Worm (Caenorhabditis elegans) whole organism, L3 larva: Measurements from ENCODE around the gene Y22D7AL.4.

Experiments used
- ama-1 ChIP-seq: fragments of 150-350 bp; optimal IDR thresholded peaks from 2 replicates; lab custom pipeline; 2018
- ceh-16 ChIP-seq: sonication (generic microtip); optimal IDR thresholded peaks from 2 replicates; lab custom pipeline; 2017; ENCODE audit warnings: missing biosample characterization, missing genetic modification characterization
- egl-27 ChIP-seq: sonication (generic microtip); optimal IDR thresholded peaks from 4 replicates; lab custom pipeline; 2017; ENCODE audit warnings: missing biosample characterization, missing genetic modification reagents, missing genetic modification characterization
- egl-5 ChIP-seq: fragments of 150-350 bp; optimal IDR thresholded peaks from 2 replicates; lab custom pipeline; 2017; ENCODE audit warnings: missing biosample characterization, missing genetic modification reagents, missing genetic modification characterization, inconsistent platforms
- elt-1 ChIP-seq: fragments of 150-350 bp; optimal IDR thresholded peaks from 2 replicates; lab custom pipeline; 2014; ENCODE audit warnings: missing biosample characterization, missing genetic modification characterization
- elt-2 ChIP-seq: sonication (generic microtip); optimal IDR thresholded peaks from 2 replicates; lab custom pipeline; 2016; ENCODE audit warnings: missing genetic modification reagents, mild to moderate bottlenecking, missing genetic modification characterization, missing compliant biosample characterization
- elt-3 ChIP-seq, 3 experiments: fragments of 150-350 bp in 1 of 3; sonication (generic microtip) in 2 of 3; optimal IDR thresholded peaks; 2 replicates in 2 of 3; 4 replicates in 1 of 3; lab custom pipeline; 2014 to 2017; ENCODE audit warnings: missing biosample characterization in 3 of 3, missing genetic modification characterization in 3 of 3
- eor-1 ChIP-seq, 2 experiments: fragments of 150-350 bp; optimal IDR thresholded peaks; 2 replicates each; lab custom pipeline; 2014 to 2018; ENCODE audit warnings: missing biosample characterization in 2 of 2, missing genetic modification characterization in 2 of 2
- hmg-11 ChIP-seq: sonication (generic microtip); optimal IDR thresholded peaks from 2 replicates; lab custom pipeline; 2016; ENCODE audit warnings: missing genetic modification characterization, missing compliant biosample characterization
- jun-1 ChIP-seq: fragments of 150-350 bp; optimal IDR thresholded peaks from 2 replicates; lab custom pipeline; 2014; ENCODE audit warnings: missing biosample characterization, missing genetic modification reagents, missing genetic modification characterization
- lin-39 ChIP-seq: fragments of 150-350 bp; optimal IDR thresholded peaks from 2 replicates; lab custom pipeline; 2018; ENCODE audit warnings: missing biosample characterization, missing genetic modification reagents, missing genetic modification characterization
- lsy-12 ChIP-seq: sonication (generic microtip); optimal IDR thresholded peaks from 2 replicates; lab custom pipeline; 2016; ENCODE audit warnings: mild to moderate bottlenecking, missing genetic modification characterization, missing compliant biosample characterization
- mdl-1 ChIP-seq: fragments of 150-350 bp; optimal IDR thresholded peaks from 2 replicates; lab custom pipeline; 2014; ENCODE audit warnings: missing biosample characterization, missing genetic modification characterization
- mml-1 ChIP-seq: fragments of 150-350 bp; sonication (generic microtip); optimal IDR thresholded peaks from 3 replicates; lab custom pipeline; 2014; ENCODE audit warnings: missing biosample characterization, missing genetic modification characterization
- nfya-1 ChIP-seq: sonication (generic microtip); optimal IDR thresholded peaks from 2 replicates; lab custom pipeline; 2017; ENCODE audit warnings: missing genetic modification characterization, mild to moderate bottlenecking, missing compliant biosample characterization, antibody characterized with exemption, moderate library complexity; ENCODE audit not compliant: insufficient read depth
- nhr-11 ChIP-seq: fragments of 150-350 bp; optimal IDR thresholded peaks from 2 replicates; lab custom pipeline; 2014; ENCODE audit warnings: missing biosample characterization, missing genetic modification characterization
- nhr-12 ChIP-seq: fragments of 150-350 bp; optimal IDR thresholded peaks from 2 replicates; lab custom pipeline; 2014; ENCODE audit warnings: missing biosample characterization, missing genetic modification characterization
- nhr-23 ChIP-seq: fragments of 150-350 bp; optimal IDR thresholded peaks from 2 replicates; lab custom pipeline; 2014; ENCODE audit warnings: missing biosample characterization, missing genetic modification reagents, missing genetic modification characterization
- nhr-43 ChIP-seq: sonication (generic microtip); optimal IDR thresholded peaks from 2 replicates; lab custom pipeline; 2016; ENCODE audit warnings: mild to moderate bottlenecking, missing genetic modification characterization, missing compliant biosample characterization; ENCODE audit not compliant: poor library complexity, severe bottlenecking
- nhr-76 ChIP-seq: fragments of 150-350 bp; sonication (generic microtip); optimal IDR thresholded peaks from 5 replicates; lab custom pipeline; 2014; ENCODE audit warnings: missing biosample characterization, missing genetic modification characterization
- sea-2 ChIP-seq: fragments of 150-350 bp; sonication (generic microtip); optimal IDR thresholded peaks from 4 replicates; lab custom pipeline; 2014; ENCODE audit warnings: missing biosample characterization, missing genetic modification reagents, missing genetic modification characterization
- skn-1 ChIP-seq: fragments of 150-350 bp; optimal IDR thresholded peaks from 2 replicates; lab custom pipeline; 2014; ENCODE audit warnings: missing biosample characterization, missing genetic modification characterization
- unc-39 ChIP-seq: sonication (generic microtip); optimal IDR thresholded peaks from 4 replicates; lab custom pipeline; 2017; ENCODE audit warnings: missing biosample characterization, missing genetic modification characterization

The Y22D7AL.4 gene

ce11 chrIII:1680996-1681395 is 54.6 kb downstream of the Y22D7AL.4 start (continued):
- TF ChIP-seq sea-2 (GFP tag; lab: Kevin White, UChicago) (no peak), jun-1 (tag; lab: Kevin White, UChicago) (peak; percentile 84), mml-1 (tag; lab: Kevin White, UChicago) (no peak), nhr-23 (peak; percentile 89), elt-3 (tag; optimal IDR thresholded peaks at IDR 0.05; lab: Kevin White, UChicago) (peak in 1 of 3 experiments; percentile 51), skn-1 (tag; lab: Kevin White, UChicago) (peak; percentile 55), nhr-12 (no peak), nfya-1 (tag; lab: Kevin White, UChicago) (peak; percentile 73), eor-1 (tag; optimal IDR thresholded peaks at IDR 0.05; lab: Kevin White, UChicago) (no peak), hmg-11 (tag; lab: Kevin White, UChicago) (peak; percentile 24), egl-5 (tag; lab: Kevin White, UChicago) (peak; percentile 96), nhr-76 (tag; lab: Kevin White, UChicago) (no peak), ama-1 (lab: Kevin White, UChicago) (no peak), elt-1 (tag; lab: Kevin White, UChicago) (no peak), ceh-16 (tag; lab: Kevin White, UChicago) (no peak), nhr-11 (tag; lab: Kevin White, UChicago) (no peak), egl-27 (tag; lab: Kevin White, UChicago) (no peak)

- no peak for TF ChIP-seq lsy-12 (tag; lab: Kevin White, UChicago)
- TF ChIP-seq unc-39 (tag; lab: Kevin White, UChicago): no peak
- TF ChIP-seq mdl-1 (tag; lab: Kevin White, UChicago): peak; percentile 14
- TF ChIP-seq elt-3 (tag; optimal IDR thresholded peaks at IDR 0.05; lab: Kevin White, UChicago): no peak
- peak; percentile 6 for TF ChIP-seq lin-39
- peak; percentile 31 for TF ChIP-seq nhr-43
- peak; percentile 52 for TF ChIP-seq elt-2 (tag; lab: Kevin White, UChicago)
These were observed 55.8 kb downstream of the Y22D7AL.4 start for ce11 chrIII:1682262-1682661.
